Fruit fly (Drosophila melanogaster) whole organism, pupa: ENCODE data around the gene CG42537.

Source experiments
- CG10348 ChIP-seq: fragments of 200-800 bp; sonication (Bioruptor generic); IDR thresholded peaks from 2 replicates; pipeline ENCODE4 v1.3.6; 2022; ENCODE audit warnings: missing biosample characterization, missing genetic modification characterization
- CG12605 ChIP-seq: fragments of 200-800 bp; sonication (Bioruptor generic); IDR thresholded peaks from 2 replicates; pipeline ENCODE4 v1.3.6; 2022; ENCODE audit warnings: missing biosample characterization, missing genetic modification characterization
- CG13204 ChIP-seq: fragments of 200-800 bp; sonication (Bioruptor generic); optimal IDR thresholded peaks from 2 replicates; lab custom pipeline; 2018; ENCODE audit warnings: missing biosample characterization, mild to moderate bottlenecking, missing genetic modification characterization, moderate library complexity
- CG14655 ChIP-seq: fragments of 200-800 bp; sonication (Bioruptor generic); optimal IDR thresholded peaks from 3 replicates; lab custom pipeline; 2017; ENCODE audit warnings: mild to moderate bottlenecking, missing biosample characterization, missing genetic modification reagents, missing genetic modification characterization
- CG15710 ChIP-seq: fragments of 200-800 bp; sonication (Bioruptor generic); optimal IDR thresholded peaks from 2 replicates; lab custom pipeline; 2018; ENCODE audit warnings: missing biosample characterization, mild to moderate bottlenecking, missing genetic modification characterization, moderate library complexity
- CG17806 ChIP-seq: fragments of 200-800 bp; sonication (Bioruptor generic); optimal IDR thresholded peaks from 2 replicates; lab custom pipeline; 2018; ENCODE audit warnings: missing biosample characterization, mild to moderate bottlenecking, missing genetic modification characterization, moderate library complexity
- CG32121 ChIP-seq: fragments of 200-800 bp; sonication (Bioruptor generic); IDR thresholded peaks from 2 replicates; pipeline ENCODE4 v1.3.6; 2022; ENCODE audit warnings: missing biosample characterization, missing genetic modification characterization
- CG34367 ChIP-seq: fragments of 200-800 bp; sonication (Bioruptor generic); optimal IDR thresholded peaks from 2 replicates; lab custom pipeline; 2018; ENCODE audit warnings: missing biosample characterization, mild to moderate bottlenecking, missing genetic modification characterization
- CG4496 ChIP-seq: fragments of 200-800 bp; sonication (Bioruptor generic); IDR thresholded peaks from 3 replicates; pipeline ENCODE4 v1.3.6; 2022; ENCODE audit warnings: missing biosample characterization, missing genetic modification characterization
- CG8159 ChIP-seq: fragments of 200-800 bp; sonication (Bioruptor generic); optimal IDR thresholded peaks from 3 replicates; lab custom pipeline; 2018; ENCODE audit warnings: missing biosample characterization, mild to moderate bottlenecking, missing genetic modification characterization, moderate library complexity
- CG8301 ChIP-seq: fragments of 200-800 bp; sonication (Bioruptor generic); optimal IDR thresholded peaks from 2 replicates; lab custom pipeline; 2018; ENCODE audit warnings: missing biosample characterization, mild to moderate bottlenecking, missing genetic modification characterization
- CG9948 ChIP-seq: fragments of 200-800 bp; sonication (Bioruptor generic); optimal IDR thresholded peaks from 2 replicates; lab custom pipeline; 2018; ENCODE audit warnings: missing biosample characterization, mild to moderate bottlenecking, missing genetic modification characterization, moderate library complexity
- D1 ChIP-seq: fragments of 200-800 bp; sonication (Bioruptor generic); optimal IDR thresholded peaks from 2 replicates; lab custom pipeline; 2018; ENCODE audit warnings: missing biosample characterization, mild to moderate bottlenecking, missing genetic modification characterization, moderate library complexity
- EcR ChIP-seq: fragments of 200-800 bp; sonication (Bioruptor generic); optimal IDR thresholded peaks from 3 replicates; lab custom pipeline; 2019; ENCODE audit warnings: missing biosample characterization, missing genetic modification characterization, mild to moderate bottlenecking, moderate library complexity, missing genetic modification reagents
- Ets98B ChIP-seq: fragments of 200-800 bp; sonication (Bioruptor generic); IDR thresholded peaks from 2 replicates; pipeline ENCODE4 v1.3.6; 2022; ENCODE audit warnings: missing biosample characterization, missing genetic modification characterization
- Pif1A ChIP-seq: fragments of 200-800 bp; sonication (Bioruptor generic); optimal IDR thresholded peaks from 3 replicates; lab custom pipeline; 2016; ENCODE audit warnings: missing biosample characterization, missing genetic modification characterization
- Pif1B ChIP-seq: fragments of 200-800 bp; sonication (Bioruptor generic); optimal IDR thresholded peaks from 3 replicates; lab custom pipeline; 2016; ENCODE audit warnings: missing biosample characterization, missing genetic modification characterization
- Snoo ChIP-seq: fragments of 200-800 bp; sonication (Bioruptor generic); optimal IDR thresholded peaks from 3 replicates; lab custom pipeline; 2017; ENCODE audit warnings: missing biosample characterization, mild to moderate bottlenecking, missing genetic modification characterization, inconsistent platforms
- fd96Ca ChIP-seq: fragments of 200-800 bp; sonication (Bioruptor generic); IDR thresholded peaks from 3 replicates; pipeline ENCODE4 v1.3.6; 2022; ENCODE audit warnings: missing biosample characterization, missing genetic modification characterization
- gl ChIP-seq: fragments of 200-800 bp; sonication (Bioruptor generic); optimal IDR thresholded peaks from 2 replicates; lab custom pipeline; 2018; ENCODE audit warnings: missing biosample characterization, mild to moderate bottlenecking, missing genetic modification characterization
- rn ChIP-seq: fragments of 200-800 bp; sonication (Bioruptor generic); IDR thresholded peaks from 2 replicates; pipeline ENCODE4 v1.3.6; 2022; ENCODE audit warnings: missing biosample characterization, missing genetic modification characterization

Gene CG42537

dm6 chr3R:6395572-6396295 is 18.1 kb downstream of the CG42537 start:
- peak; percentile 73 for TF ChIP-seq EcR (GFP tag; lab: Kevin White, UChicago)
- no peak for TF ChIP-seq CG4496 (GFP tag; lab: Robert Waterston, UW)
- no peak for TF ChIP-seq gl (tag; lab: Kevin White, UChicago)
- no peak for TF ChIP-seq Ets98B (GFP tag; lab: Robert Waterston, UW)
- TF ChIP-seq CG34367 (tag; lab: Kevin White, UChicago) = no peak
- no peak for TF ChIP-seq CG32121 (GFP tag; lab: Robert Waterston, UW)
- TF ChIP-seq Pif1B (GFP tag; lab: Kevin White, UChicago) = peak; percentile 16
- TF ChIP-seq CG8159 (tag; lab: Kevin White, UChicago) = peak; percentile 51
- no peak for TF ChIP-seq CG14655 (GFP tag; lab: Kevin White, UChicago)
- TF ChIP-seq CG15710 (tag; lab: Kevin White, UChicago) = peak; percentile 45
- TF ChIP-seq rn (GFP tag; lab: Robert Waterston, UW) = no peak
- TF ChIP-seq D1 (tag; lab: Kevin White, UChicago) = no peak
- TF ChIP-seq CG13204 (GFP tag; lab: Kevin White, UChicago) = no peak
- peak; percentile 48 for TF ChIP-seq CG17806 (tag; lab: Kevin White, UChicago)
- peak; percentile 33 for TF ChIP-seq Pif1A (GFP tag; lab: Kevin White, UChicago)
- TF ChIP-seq CG12605 (GFP tag; lab: Robert Waterston, UW) = no peak
- TF ChIP-seq CG8301 (tag; lab: Kevin White, UChicago) = peak; percentile 42
- TF ChIP-seq Snoo (tag; lab: Kevin White, UChicago) = peak; percentile 50
- TF ChIP-seq fd96Ca (GFP tag; lab: Robert Waterston, UW) = no peak
- TF ChIP-seq CG10348 (GFP tag; lab: Robert Waterston, UW) = no peak
- peak; percentile 27 for TF ChIP-seq CG9948 (tag; lab: Kevin White, UChicago)

dm6 chr3R:6396613-6397012 is 19.0 kb downstream of the CG42537 start:
- TF ChIP-seq EcR (GFP tag; lab: Kevin White, UChicago) = peak; percentile 27
- no peak for TF ChIP-seq CG15710 (tag; lab: Kevin White, UChicago)

dm6 chr3R:6397611-6398092 is 20.1 kb downstream of the CG42537 start:
- TF ChIP-seq CG9948 (tag; lab: Kevin White, UChicago) (no peak), CG13204 (GFP tag; lab: Kevin White, UChicago) (no peak), rn (GFP tag; lab: Robert Waterston, UW) (no peak), CG34367 (tag; lab: Kevin White, UChicago) (no peak), CG12605 (GFP tag; lab: Robert Waterston, UW) (no peak), CG14655 (GFP tag; lab: Kevin White, UChicago) (peak; percentile 4), Pif1B (GFP tag; lab: Kevin White, UChicago) (no peak), CG4496 (GFP tag; lab: Robert Waterston, UW) (no peak), CG15710 (tag; lab: Kevin White, UChicago) (peak; percentile 37), CG17806 (tag; lab: Kevin White, UChicago) (peak; percentile 6), Ets98B (GFP tag; lab: Robert Waterston, UW) (no peak), D1 (tag; lab: Kevin White, UChicago) (no peak), CG32121 (GFP tag; lab: Robert Waterston, UW) (no peak), Pif1A (GFP tag; lab: Kevin White, UChicago) (peak; percentile 55), CG8159 (tag; lab: Kevin White, UChicago) (peak; percentile 47), Snoo (tag; lab: Kevin White, UChicago) (peak; percentile 60), gl (tag; lab: Kevin White, UChicago) (no peak), CG10348 (GFP tag; lab: Robert Waterston, UW) (no peak), fd96Ca (GFP tag; lab: Robert Waterston, UW) (no peak), EcR (GFP tag; lab: Kevin White, UChicago) (peak; percentile 13), CG8301 (tag; lab: Kevin White, UChicago) (no peak)

dm6 chr3R:6399289-6399688 is 21.7 kb downstream of the CG42537 start:
- TF ChIP-seq CG4496 (GFP tag; lab: Robert Waterston, UW) = no peak
- TF ChIP-seq Pif1B (GFP tag; lab: Kevin White, UChicago) = no peak
- TF ChIP-seq CG17806 (tag; lab: Kevin White, UChicago) = no peak
- no peak for TF ChIP-seq gl (tag; lab: Kevin White, UChicago)
- TF ChIP-seq CG34367 (tag; lab: Kevin White, UChicago) = no peak
- no peak for TF ChIP-seq CG32121 (GFP tag; lab: Robert Waterston, UW)
- no peak for TF ChIP-seq EcR (GFP tag; lab: Kevin White, UChicago)
- no peak for TF ChIP-seq CG8159 (tag; lab: Kevin White, UChicago)
- TF ChIP-seq rn (GFP tag; lab: Robert Waterston, UW) = no peak
- TF ChIP-seq CG14655 (GFP tag; lab: Kevin White, UChicago) = no peak
- TF ChIP-seq CG9948 (tag; lab: Kevin White, UChicago) = no peak

- TF ChIP-seq fd96Ca (GFP tag; lab: Robert Waterston, UW) (no peak), CG4496 (GFP tag; lab: Robert Waterston, UW) (no peak), CG34367 (tag; lab: Kevin White, UChicago) (no peak), Ets98B (GFP tag; lab: Robert Waterston, UW) (no peak), CG8159 (tag; lab: Kevin White, UChicago) (no peak), Pif1A (GFP tag; lab: Kevin White, UChicago) (no peak), Pif1B (GFP tag; lab: Kevin White, UChicago) (no peak), CG8301 (tag; lab: Kevin White, UChicago) (no peak), D1 (tag; lab: Kevin White, UChicago) (no peak), gl (tag; lab: Kevin White, UChicago) (no peak), rn (GFP tag; lab: Robert Waterston, UW) (no peak), CG32121 (GFP tag; lab: Robert Waterston, UW) (no peak), CG12605 (GFP tag; lab: Robert Waterston, UW) (no peak), CG17806 (tag; lab: Kevin White, UChicago) (no peak), CG13204 (GFP tag; lab: Kevin White, UChicago) (no peak), CG9948 (tag; lab: Kevin White, UChicago) (no peak), CG10348 (GFP tag; lab: Robert Waterston, UW) (no peak), CG14655 (GFP tag; lab: Kevin White, UChicago) (no peak), EcR (GFP tag; lab: Kevin White, UChicago) (no peak), CG15710 (tag; lab: Kevin White, UChicago) (no peak)
Observed at dm6 chr3R:6399752-6400151, 22.2 kb downstream of the CG42537 start.
